Worm (Caenorhabditis elegans): ENCODE measurements around the gene oxi-1.
A peak's percentile ranks its signal among the peaks of the same experiment; 100 is the strongest.

- TF ChIP-seq ceh-13 (GFP tag; optimal IDR thresholded peaks at IDR 0.05) (no peak), ama-1 (optimal IDR thresholded peaks at IDR 0.05) (no peak), flt-1 (GFP tag; IDR thresholded peaks at IDR 0.05) (no peak), aly-1 (tag; optimal IDR thresholded peaks at IDR 0.05) (no peak), ets-7 (tag; optimal IDR thresholded peaks at IDR 0.05) (no peak), pes-1 (GFP tag; IDR thresholded peaks at IDR 0.05) (0 out of 2 replicates have a peak, but pooled peaks have one; percentile 12), hmbx-1 (tag; optimal IDR thresholded peaks at IDR 0.05) (no peak), F13C5.2 (tag; optimal IDR thresholded peaks at IDR 0.05) (no peak), hnd-1 (tag; optimal IDR thresholded peaks at IDR 0.05) (no peak), tbx-11 (GFP tag; IDR thresholded peaks at IDR 0.05) (no peak), hmg-4 (GFP tag; optimal IDR thresholded peaks at IDR 0.05) (no peak), scrt-1 (GFP tag; IDR thresholded peaks at IDR 0.05) (no peak), B0310.2 (tag; optimal IDR thresholded peaks at IDR 0.05) (no peak)
Measured at ce11 chrIII:10867086-10867485, 9.0 kb downstream of the oxi-1 start.

Data from whole organism, early embryonic.